Worm (Caenorhabditis elegans): ENCODE results near the gene hlh-13.

ce11 chrX:4244489-4245123, 4.4 kb upstream of the hlh-13 start:
- no peak for TF ChIP-seq pha-2 (tag; optimal IDR thresholded peaks at IDR 0.05)
- TF ChIP-seq pat-9 (tag; optimal IDR thresholded peaks at IDR 0.05) = no peak
- TF ChIP-seq pqm-1 (tag; optimal IDR thresholded peaks at IDR 0.05) = no peak
- TF ChIP-seq madf-2 (tag; optimal IDR thresholded peaks at IDR 0.05) = no peak
- no peak for TF ChIP-seq dve-1 (tag; optimal IDR thresholded peaks at IDR 0.05)
- TF ChIP-seq pros-1 (tag; optimal IDR thresholded peaks at IDR 0.05) = no peak
- TF ChIP-seq Y22D7AL.16 (tag; optimal IDR thresholded peaks at IDR 0.05) = no peak
- no peak for TF ChIP-seq hlh-6 (tag; optimal IDR thresholded peaks at IDR 0.05)
- TF ChIP-seq nhr-11 (tag; optimal IDR thresholded peaks at IDR 0.05) = no peak
- TF ChIP-seq rnt-1 (tag; optimal IDR thresholded peaks at IDR 0.05) = no peak
- no peak for TF ChIP-seq tbx-2 (tag; optimal IDR thresholded peaks at IDR 0.05)
- TF ChIP-seq hlh-13 (GFP tag; optimal IDR thresholded peaks at IDR 0.05) = no peak
- no peak for TF ChIP-seq ref-2 (tag; optimal IDR thresholded peaks at IDR 0.05)

Data from whole organism, late embryonic.